Fruit fly (Drosophila melanogaster) whole organism, larva: Measurements from ENCODE around the gene Surf1.

Experiments used
- noc ChIP-seq: fragments of 200-800 bp; sonication (Bioruptor generic); optimal IDR thresholded peaks from 3 replicates; lab custom pipeline; 2019; ENCODE audit warnings: missing biosample characterization, mild to moderate bottlenecking, missing genetic modification characterization, moderate library complexity

Gene Surf1

dm6 chr3L:6957753-6958420 lies at the start of gene Surf1, which contains the start of gene Uqcc1:
Surf1 (plus strand) TSS chr3L:6958346.
Uqcc1 (minus strand) TSS chr3L:6958108.
- no peak for TF ChIP-seq noc (tag; lab: Kevin White, UChicago)

DNA sequence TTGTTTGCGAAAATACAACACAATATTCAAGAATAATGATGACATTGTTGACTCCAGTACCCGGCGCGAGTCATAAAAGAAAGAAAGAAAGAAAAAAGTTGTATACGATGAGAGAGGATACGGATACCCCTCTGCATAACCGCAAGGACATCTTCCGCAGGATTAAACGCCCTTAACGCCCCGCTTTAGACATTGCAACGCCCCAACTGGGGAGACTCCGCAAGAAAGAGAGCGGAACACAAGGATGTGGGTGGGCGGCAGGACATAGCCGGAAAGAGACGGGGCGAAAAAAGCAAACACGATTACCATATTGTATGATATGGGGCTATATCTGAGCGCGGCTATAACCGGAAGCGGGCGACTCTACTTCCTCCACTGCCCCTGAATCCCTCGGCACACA lies 46.9 kb upstream of the Surf1 start:
- TF ChIP-seq noc (tag; lab: Kevin White, UChicago), result no peak

DNA sequence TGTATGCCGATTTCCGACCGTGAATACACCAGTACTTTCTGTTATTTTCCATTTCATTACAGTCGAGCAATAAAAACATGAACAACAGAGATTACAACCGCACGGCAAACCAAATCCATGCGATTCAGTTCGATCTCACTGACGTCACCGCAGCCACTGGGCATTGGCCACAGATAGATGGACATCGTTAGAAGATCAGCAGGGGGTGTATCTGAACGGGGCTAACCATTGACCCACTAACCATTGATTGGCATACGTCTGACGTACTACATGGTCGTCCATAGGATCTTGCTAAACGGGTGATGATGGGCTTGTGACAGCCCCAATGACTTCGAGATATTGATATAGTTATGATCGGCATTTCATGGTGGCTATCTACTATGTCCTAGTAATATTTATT lies 44.3 kb upstream of the Surf1 start:
- TF ChIP-seq noc (tag; lab: Kevin White, UChicago), result no peak

- TF ChIP-seq noc (tag; lab: Kevin White, UChicago), result no peak
Observed at dm6 chr3L:6914776-6915175, 43.4 kb upstream of the Surf1 start, which contains the start of gene Prat2. Prat2 (minus strand) TSS chr3L:6914876.

dm6 chr3L:6919213-6919612 lies 38.9 kb upstream of the Surf1 start:
- no peak for TF ChIP-seq noc (tag; lab: Kevin White, UChicago)

- TF ChIP-seq noc (tag; lab: Kevin White, UChicago), result no peak
Observed at dm6 chr3L:6925843-6926242, 32.3 kb upstream of the Surf1 start.

dm6 chr3L:6931850-6932249 lies 26.3 kb upstream of the Surf1 start, which contains the start of gene CG45413:
CG45413 (minus strand) TSS chr3L:6931950.
- no peak for TF ChIP-seq noc (tag; lab: Kevin White, UChicago)

DNA sequence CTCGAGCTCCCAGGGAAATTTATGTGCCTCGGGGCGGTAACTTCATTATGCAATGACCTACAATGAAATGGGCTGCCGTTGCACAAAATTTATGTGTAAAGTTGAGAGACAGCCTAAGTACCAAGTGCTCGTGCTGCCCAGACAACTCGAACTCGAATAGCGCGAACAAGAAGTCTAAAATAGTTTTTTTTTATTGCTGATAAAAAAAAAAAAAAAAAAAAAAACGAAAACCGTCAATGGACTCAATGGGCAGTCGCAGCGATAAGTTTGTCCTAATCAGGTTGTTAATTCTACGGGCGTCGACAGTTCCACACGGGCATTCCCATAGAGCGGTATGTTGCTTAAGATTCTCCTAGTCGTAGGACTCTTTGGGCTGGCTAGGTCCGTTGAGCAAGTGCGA lies 25.5 kb upstream of the Surf1 start, which contains the start of gene CG14820:
CG14820 (plus strand) TSS at position 301 of the 400 bp plus-strand sequence.
- TF ChIP-seq noc (tag; lab: Kevin White, UChicago), result no peak

DNA sequence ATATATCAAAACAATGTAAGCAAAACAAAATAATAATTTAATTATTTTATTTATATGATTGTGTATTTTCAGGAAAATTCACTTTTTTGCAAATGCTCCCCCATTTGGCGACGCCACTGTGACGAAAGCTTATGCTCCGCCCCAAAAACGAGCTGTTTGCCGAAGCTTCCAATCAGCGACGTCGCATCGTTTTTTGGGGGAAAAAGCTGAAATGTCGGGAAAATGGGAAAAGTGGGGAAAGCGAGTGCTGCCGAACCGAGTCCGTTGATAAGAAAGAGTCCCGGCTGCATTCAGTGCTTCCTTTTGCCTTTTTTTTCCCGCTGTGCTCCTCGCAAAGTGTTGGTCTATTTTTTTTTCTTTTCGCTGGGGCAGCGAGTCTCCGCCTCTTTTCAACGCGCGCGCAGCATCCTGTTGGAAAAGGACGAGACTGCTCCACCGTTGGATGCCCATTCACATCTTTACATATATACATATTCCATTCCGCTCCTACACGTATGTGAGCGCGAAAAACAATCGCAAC lies 23.3 kb upstream of the Surf1 start:
- no peak for TF ChIP-seq noc (tag; lab: Kevin White, UChicago)

dm6 chr3L:6942103-6942830 lies 15.9 kb upstream of the Surf1 start:
- TF ChIP-seq noc (tag; lab: Kevin White, UChicago), result no peak

DNA sequence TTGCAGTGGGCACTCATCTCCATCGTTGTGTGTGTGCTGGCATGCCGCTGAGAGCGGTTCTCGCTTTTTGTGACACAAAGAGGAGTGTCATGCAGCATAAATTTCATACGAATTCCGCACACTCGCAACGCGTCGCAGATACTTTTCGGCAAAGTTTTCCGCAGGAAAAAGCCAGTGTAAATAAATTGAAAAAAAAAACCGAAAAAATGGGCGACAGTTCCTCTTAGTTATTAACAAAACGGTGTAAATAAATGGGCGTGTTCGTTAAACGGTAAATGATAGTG lies 15.4 kb upstream of the Surf1 start, which contains the start of gene tow:
tow (plus strand) TSS at position 26 of the 284 bp plus-strand sequence.
- no peak for TF ChIP-seq noc (tag; lab: Kevin White, UChicago)

- no peak for TF ChIP-seq noc (tag; lab: Kevin White, UChicago)
Observed at dm6 chr3L:6943204-6943947, 14.8 kb upstream of the Surf1 start.

dm6 chr3L:6943948-6944319 lies 14.2 kb upstream of the Surf1 start:
- no peak for TF ChIP-seq noc (tag; lab: Kevin White, UChicago)

dm6 chr3L:6945357-6945756 lies 12.8 kb upstream of the Surf1 start:
- TF ChIP-seq noc (tag; lab: Kevin White, UChicago), result no peak

- no peak for TF ChIP-seq noc (tag; lab: Kevin White, UChicago)
Observed at dm6 chr3L:6947188-6947971, 10.8 kb upstream of the Surf1 start.
